Worm (Caenorhabditis elegans) whole organism, young adult: ENCODE data around the gene Y39A1A.17.

Experiments
- F23B12.7 ChIP-seq: sonication (generic microtip); optimal IDR thresholded peaks from 2 replicates; lab custom pipeline; 2017; ENCODE audit warnings: missing genetic modification characterization, mild to moderate bottlenecking, missing compliant biosample characterization, antibody characterized with exemption, moderate library complexity; ENCODE audit not compliant: insufficient read depth
- Y79H2A.3 ChIP-seq: fragments of 200-800 bp; sonication (Bioruptor generic); conservative IDR thresholded peaks from 2 replicates; pipeline ENCODE4 v1.3.6; 2022; ENCODE audit warnings: missing genetic modification reagents, missing genetic modification characterization, missing compliant biosample characterization
- nhr-179 ChIP-seq: sonication (generic microtip); optimal IDR thresholded peaks from 2 replicates; lab custom pipeline; 2016; ENCODE audit warnings: mild to moderate bottlenecking, missing genetic modification characterization, missing compliant biosample characterization

ce11 chrIII:10709676-10710075, 18.8 kb upstream of the Y39A1A.17 start:
- TF ChIP-seq Y79H2A.3 (GFP tag; lab: Robert Waterston, UW) (no peak), nhr-179 (no peak), F23B12.7 (tag; lab: Kevin White, UChicago) (no peak)
